Fruit fly (Drosophila melanogaster) whole organism, embryonic: ENCODE results near the gene mRpL27.
A peak's percentile ranks its signal among the peaks of the same experiment; 100 is the strongest.

Experiments used
- Abd-B ChIP-seq: fragments of 200-800 bp; sonication (Bioruptor generic); optimal IDR thresholded peaks from 2 replicates; lab custom pipeline; 2018; ENCODE audit warnings: missing biosample characterization, mild to moderate bottlenecking, missing genetic modification characterization, moderate library complexity
- Awh ChIP-seq: fragments of 200-800 bp; sonication (Bioruptor generic); IDR thresholded peaks from 2 replicates; pipeline ENCODE4, ENCODE4 v1.3.6; 2022; ENCODE audit warnings: missing biosample characterization, missing genetic modification characterization
- B-H2 ChIP-seq: fragments of 200-800 bp; sonication (Bioruptor generic); optimal IDR thresholded peaks from 2 replicates; lab custom pipeline; 2018; ENCODE audit warnings: missing biosample characterization, mild to moderate bottlenecking, missing genetic modification characterization
- Blimp-1 ChIP-seq: fragments of 200-800 bp; sonication (Bioruptor generic); optimal IDR thresholded peaks from 3 replicates; lab custom pipeline; 2018; ENCODE audit warnings: missing biosample characterization, missing genetic modification characterization, mild to moderate bottlenecking, moderate library complexity, missing genetic modification reagents
- CG10274 ChIP-seq: fragments of 200-800 bp; sonication (Bioruptor generic); optimal IDR thresholded peaks from 3 replicates; lab custom pipeline; 2017; ENCODE audit warnings: missing biosample characterization, mild to moderate bottlenecking, missing genetic modification characterization
- CG12071 ChIP-seq: fragments of 200-800 bp; sonication (Bioruptor generic); optimal IDR thresholded peaks from 3 replicates; lab custom pipeline; 2018; ENCODE audit warnings: missing biosample characterization, mild to moderate bottlenecking, missing genetic modification characterization
- CG13424 ChIP-seq: fragments of 200-800 bp; sonication (Bioruptor generic); optimal IDR thresholded peaks from 2 replicates; lab custom pipeline; 2019; ENCODE audit warnings: missing biosample characterization, mild to moderate bottlenecking, missing genetic modification characterization, moderate library complexity
- CG15011 ChIP-seq: fragments of 200-800 bp; sonication (Bioruptor generic); optimal IDR thresholded peaks from 3 replicates; lab custom pipeline; 2018; ENCODE audit warnings: missing biosample characterization, mild to moderate bottlenecking, missing genetic modification characterization
- CG15601 ChIP-seq: fragments of 200-800 bp; sonication (Bioruptor generic); optimal IDR thresholded peaks from 3 replicates; lab custom pipeline; 2019; ENCODE audit warnings: missing biosample characterization, mild to moderate bottlenecking, missing genetic modification characterization, moderate library complexity
- CG18011 ChIP-seq: fragments of 200-800 bp; sonication (Bioruptor generic); optimal IDR thresholded peaks from 2 replicates; lab custom pipeline; 2017; ENCODE audit warnings: missing biosample characterization, missing genetic modification characterization, mild to moderate bottlenecking, moderate library complexity, missing genotype
- CG1832 ChIP-seq: fragments of 200-800 bp; sonication (Bioruptor generic); optimal IDR thresholded peaks from 2 replicates; lab custom pipeline; 2017; ENCODE audit warnings: missing biosample characterization, mild to moderate bottlenecking, missing genetic modification characterization, inconsistent platforms
- CG2199 ChIP-seq: fragments of 200-800 bp; sonication (Bioruptor generic); IDR thresholded peaks from 3 replicates; pipeline ENCODE4 v1.3.6; 2022; ENCODE audit warnings: missing biosample characterization, missing genetic modification characterization
- CG3163 ChIP-seq: fragments of 200-800 bp; sonication (Bioruptor generic); optimal IDR thresholded peaks from 3 replicates; lab custom pipeline; 2016; ENCODE audit warnings: missing biosample characterization, missing genetic modification characterization
- CG33213 ChIP-seq: fragments of 200-800 bp; sonication (Bioruptor generic); optimal IDR thresholded peaks from 3 replicates; lab custom pipeline; 2016; ENCODE audit warnings: missing biosample characterization, missing genetic modification characterization
- CG34376 ChIP-seq: fragments of 200-800 bp; sonication (Bioruptor generic); optimal IDR thresholded peaks from 2 replicates; lab custom pipeline; 2018; ENCODE audit warnings: missing biosample characterization, mild to moderate bottlenecking, missing genetic modification characterization
- CG34422 ChIP-seq: fragments of 200-800 bp; sonication (Bioruptor generic); IDR thresholded peaks from 3 replicates; pipeline ENCODE4 v1.3.6; 2022; ENCODE audit warnings: missing biosample characterization, missing genetic modification characterization
- CG7556 ChIP-seq: fragments of 200-800 bp; sonication (Bioruptor generic); optimal IDR thresholded peaks from 2 replicates; lab custom pipeline; 2017; ENCODE audit warnings: missing biosample characterization, mild to moderate bottlenecking, missing genetic modification characterization
- CG7963 ChIP-seq: fragments of 200-800 bp; sonication (Bioruptor generic); IDR thresholded peaks from 3 replicates; pipeline ENCODE4 v1.3.6; 2022; ENCODE audit warnings: missing biosample characterization, missing genetic modification characterization; ENCODE audit not compliant: partially characterized antibody
- CG9215 ChIP-seq: fragments of 200-800 bp; sonication (Bioruptor generic); IDR thresholded peaks from 2 replicates; pipeline ENCODE4 v1.3.6; 2022; ENCODE audit warnings: missing biosample characterization, missing genetic modification characterization
- CG9817 ChIP-seq: fragments of 200-800 bp; sonication (Bioruptor generic); optimal IDR thresholded peaks from 2 replicates; lab custom pipeline; 2018; ENCODE audit warnings: missing biosample characterization, mild to moderate bottlenecking, missing genetic modification characterization, moderate library complexity
- D19A ChIP-seq: fragments of 200-800 bp; optimal IDR thresholded peaks from 3 replicates; lab custom pipeline; 2019; ENCODE audit warnings: missing biosample characterization, mild to moderate bottlenecking, missing genetic modification characterization, moderate library complexity
- Dad ChIP-seq: fragments of 200-800 bp; sonication (Bioruptor generic); optimal IDR thresholded peaks from 3 replicates; lab custom pipeline; 2016; ENCODE audit warnings: missing biosample characterization, missing genetic modification characterization
- Dek ChIP-seq: fragments of 200-800 bp; sonication (Bioruptor generic); optimal IDR thresholded peaks from 3 replicates; lab custom pipeline; 2019; ENCODE audit warnings: missing biosample characterization, mild to moderate bottlenecking, missing genetic modification characterization, moderate library complexity
- Ets65A ChIP-seq: fragments of 200-800 bp; sonication (Bioruptor generic); peaks from one replicate; lab custom pipeline; 2016; ENCODE audit warnings: missing biosample characterization, missing genetic modification characterization
- Fer3 ChIP-seq: fragments of 200-800 bp; sonication (Bioruptor generic); optimal IDR thresholded peaks from 2 replicates; lab custom pipeline; 2018; ENCODE audit warnings: missing biosample characterization, mild to moderate bottlenecking, missing genetic modification characterization, moderate library complexity
- HLH54F ChIP-seq: fragments of 200-800 bp; sonication (Bioruptor generic); optimal IDR thresholded peaks from 3 replicates; lab custom pipeline; 2016; ENCODE audit warnings: missing biosample characterization, missing genetic modification characterization
- Hand ChIP-seq: fragments of 200-800 bp; sonication (Bioruptor generic); optimal IDR thresholded peaks from 2 replicates; lab custom pipeline; 2017; ENCODE audit warnings: mild to moderate bottlenecking, missing biosample characterization, missing genetic modification reagents, missing genetic modification characterization
- PHDP ChIP-seq: fragments of 200-800 bp; sonication (Bioruptor generic); optimal IDR thresholded peaks from 3 replicates; lab custom pipeline; 2018; ENCODE audit warnings: missing biosample characterization, mild to moderate bottlenecking, missing genetic modification characterization, moderate library complexity
- Pdp1 ChIP-seq, 2 experiments: fragments of 200-800 bp; sonication (Bioruptor generic); optimal IDR thresholded peaks; 3 replicates each; lab custom pipeline; 2016; ENCODE audit warnings: missing biosample characterization in 2 of 2, missing genetic modification characterization in 2 of 2, mild to moderate bottlenecking in 1 of 2, moderate library complexity in 1 of 2
- Sox102F ChIP-seq: fragments of 200-800 bp; sonication (Bioruptor generic); optimal IDR thresholded peaks from 2 replicates; lab custom pipeline; 2018; ENCODE audit warnings: missing biosample characterization, mild to moderate bottlenecking, missing genetic modification characterization, moderate library complexity
- Ssrp ChIP-seq: fragments of 200-800 bp; sonication (Bioruptor generic); optimal IDR thresholded peaks from 2 replicates; lab custom pipeline; 2018; ENCODE audit warnings: missing biosample characterization, mild to moderate bottlenecking, missing genetic modification characterization, moderate library complexity
- chif ChIP-seq, 2 experiments: fragments of 200-800 bp; sonication (Bioruptor generic); optimal IDR thresholded peaks; 3 replicates each; lab custom pipeline; 2016; ENCODE audit warnings: missing biosample characterization in 2 of 2, missing genetic modification characterization in 2 of 2
- gcm2 ChIP-seq: fragments of 200-800 bp; sonication (Bioruptor generic); optimal IDR thresholded peaks from 2 replicates; lab custom pipeline; 2016; ENCODE audit warnings: missing biosample characterization, missing genetic modification characterization
- gsb ChIP-seq: fragments of 200-800 bp; sonication (Bioruptor generic); IDR thresholded peaks from 2 replicates; pipeline ENCODE4 v1.3.6; 2022; ENCODE audit warnings: missing biosample characterization, missing genetic modification characterization
- hkb ChIP-seq, 2 experiments: fragments of 200-800 bp in 1 of 2; fragments of >200 bp in 1 of 2; sonication (Bioruptor generic) in 1 of 2; IDR thresholded peaks in 1 of 2; optimal IDR thresholded peaks in 1 of 2; 2 replicates each; pipeline versions ENCODE4 v1.3.6 to Lab custom; 2017 to 2022; ENCODE audit warnings: missing biosample characterization in 1 of 2, missing genetic modification characterization in 1 of 2
- insv ChIP-seq, 2 experiments: fragments of 200-800 bp; sonication (Bioruptor generic); optimal IDR thresholded peaks; 3 replicates each; lab custom pipeline; 2016 to 2018; ENCODE audit warnings: missing biosample characterization in 2 of 2, missing genetic modification characterization in 2 of 2
- jigr1 ChIP-seq: fragments of 200-800 bp; sonication (Bioruptor generic); IDR thresholded peaks from 3 replicates; pipeline ENCODE4 v1.3.6; 2022; ENCODE audit warnings: missing biosample characterization, missing genetic modification characterization
- klu ChIP-seq: fragments of 200-800 bp; sonication (Bioruptor generic); IDR thresholded peaks from 2 replicates; pipeline ENCODE4 v1.3.6; 2022; ENCODE audit warnings: missing biosample characterization, missing genetic modification characterization
- lab ChIP-seq: fragments of 200-800 bp; sonication (Bioruptor generic); optimal IDR thresholded peaks from 3 replicates; lab custom pipeline; 2017; ENCODE audit warnings: missing biosample characterization, missing genetic modification characterization, mild to moderate bottlenecking, moderate library complexity, missing genetic modification reagents
- nerfin-1 ChIP-seq: fragments of 200-800 bp; sonication (Bioruptor generic); optimal IDR thresholded peaks from 3 replicates; lab custom pipeline; 2019; ENCODE audit warnings: missing biosample characterization, mild to moderate bottlenecking, missing genetic modification characterization, moderate library complexity
- odd ChIP-seq: fragments of 200-800 bp; sonication (Bioruptor generic); optimal IDR thresholded peaks from 2 replicates; lab custom pipeline; 2017; ENCODE audit warnings: missing biosample characterization, mild to moderate bottlenecking, missing genetic modification characterization
- pan ChIP-seq, 4 experiments: fragments of >200 bp in 3 of 4; fragments of 200-800 bp in 1 of 4; sonication (Bioruptor generic) in 1 of 4; optimal IDR thresholded peaks in 3 of 4; IDR thresholded peaks in 1 of 4; 2 replicates each; pipeline versions ENCODE4 v1.3.6 to Lab custom; 2017 to 2022; ENCODE audit warnings: missing biosample characterization in 2 of 4, missing genetic modification characterization in 2 of 4, mixed read lengths in 1 of 4
- prd ChIP-seq, 3 experiments: fragments of >200 bp in 2 of 3; fragments of 200-800 bp in 1 of 3; sonication (Bioruptor generic) in 1 of 3; optimal IDR thresholded peaks in 2 of 3; IDR thresholded peaks in 1 of 3; 2 replicates in 2 of 3; 3 replicates in 1 of 3; pipeline versions ENCODE4 v1.3.6 to Lab custom; 2017 to 2022; ENCODE audit warnings: missing biosample characterization in 1 of 3, missing genetic modification characterization in 1 of 3
- repo ChIP-seq: fragments of 200-800 bp; sonication (Bioruptor generic); optimal IDR thresholded peaks from 2 replicates; lab custom pipeline; 2016; ENCODE audit warnings: missing biosample characterization, missing genetic modification characterization
- seq ChIP-seq: fragments of 200-800 bp; sonication (Bioruptor generic); IDR thresholded peaks from 2 replicates; pipeline ENCODE4 v1.3.6; 2022; ENCODE audit warnings: missing biosample characterization, missing genetic modification characterization
- stc ChIP-seq: fragments of 200-800 bp; sonication (Bioruptor generic); IDR thresholded peaks from 2 replicates; pipeline ENCODE4 v1.3.6; 2022; ENCODE audit warnings: missing biosample characterization, missing genetic modification characterization
- tgo ChIP-seq: fragments of 200-800 bp; sonication (Bioruptor generic); IDR thresholded peaks from 3 replicates; pipeline ENCODE4 v1.3.6; 2022; ENCODE audit warnings: missing biosample characterization, missing genetic modification characterization
- trem ChIP-seq: fragments of 200-800 bp; optimal IDR thresholded peaks from 3 replicates; lab custom pipeline; 2019; ENCODE audit warnings: missing biosample characterization, mild to moderate bottlenecking, missing genetic modification characterization, moderate library complexity
- unpg ChIP-seq: fragments of 200-800 bp; sonication (Bioruptor generic); optimal IDR thresholded peaks from 3 replicates; lab custom pipeline; 2018; ENCODE audit warnings: missing biosample characterization, mild to moderate bottlenecking, missing genetic modification characterization, moderate library complexity

mRpL27 gene

dm6 chr2L:4475422-4475821 is 16.0 kb upstream of the mRpL27 start (continued):
- no peak for TF ChIP-seq jigr1 (GFP tag; lab: Robert Waterston, UW)
- no peak for TF ChIP-seq CG34422 (GFP tag; lab: Robert Waterston, UW)
- TF ChIP-seq unpg (GFP tag; lab: Kevin White, UChicago), result no peak
- TF ChIP-seq CG33213 (GFP tag; lab: Kevin White, UChicago), result no peak
- no peak for TF ChIP-seq PHDP (tag; lab: Kevin White, UChicago)
- no peak for TF ChIP-seq tgo (GFP tag; lab: Robert Waterston, UW)
- no peak for TF ChIP-seq chif (GFP tag; optimal IDR thresholded peaks at IDR 0.05; lab: Kevin White, UChicago)
- TF ChIP-seq nerfin-1 (tag; lab: Kevin White, UChicago), result no peak
- TF ChIP-seq insv (GFP tag; optimal IDR thresholded peaks at IDR 0.05; lab: Kevin White, UChicago), result no peak
- no peak for TF ChIP-seq Ets65A
- no peak for TF ChIP-seq CG10274
- no peak for TF ChIP-seq Ssrp (tag; lab: Kevin White, UChicago)
- TF ChIP-seq odd, result no peak
- TF ChIP-seq HLH54F (GFP tag; lab: Kevin White, UChicago), result no peak
- no peak for TF ChIP-seq Dad
- no peak for TF ChIP-seq hkb (optimal IDR thresholded peaks at IDR 0.05; lab: Kevin White, UChicago)
- no peak for TF ChIP-seq hkb (GFP tag; IDR thresholded peaks at IDR 0.05; lab: Robert Waterston, UW)
- no peak for TF ChIP-seq CG7963 (GFP tag; lab: Robert Waterston, UW)
- TF ChIP-seq CG34376 (GFP tag; lab: Kevin White, UChicago), result no peak
- TF ChIP-seq CG15011 (GFP tag; lab: Kevin White, UChicago), result no peak
- peak; percentile 24 for TF ChIP-seq Blimp-1
- no peak for TF ChIP-seq Sox102F (GFP tag; lab: Kevin White, UChicago)
- TF ChIP-seq CG12071 (GFP tag; lab: Kevin White, UChicago), result peak; percentile 27
- TF ChIP-seq klu (GFP tag; lab: Robert Waterston, UW), result no peak
- no peak for TF ChIP-seq trem (tag; lab: Kevin White, UChicago)
- no peak for TF ChIP-seq repo
- no peak for TF ChIP-seq Abd-B (GFP tag; lab: Kevin White, UChicago)
- no peak for TF ChIP-seq CG13424 (tag; lab: Kevin White, UChicago)
- no peak for TF ChIP-seq Hand (GFP tag; lab: Kevin White, UChicago)
- TF ChIP-seq seq (GFP tag; lab: Robert Waterston, UW), result no peak
- no peak for TF ChIP-seq Fer3 (tag; lab: Kevin White, UChicago)
- peak; percentile 15 for TF ChIP-seq CG15601 (tag; lab: Kevin White, UChicago)
- no peak for TF ChIP-seq prd (optimal IDR thresholded peaks at IDR 0.05; lab: Kevin White, UChicago)
- TF ChIP-seq prd (GFP tag; IDR thresholded peaks at IDR 0.05; lab: Robert Waterston, UW), result no peak
- TF ChIP-seq Pdp1 (GFP tag; optimal IDR thresholded peaks at IDR 0.05; lab: Kevin White, UChicago), result no peak
- TF ChIP-seq CG18011 (GFP tag; lab: Kevin White, UChicago), result no peak
- no peak for TF ChIP-seq pan (optimal IDR thresholded peaks at IDR 0.05; lab: Kevin White, UChicago)
- TF ChIP-seq pan (GFP tag; optimal IDR thresholded peaks at IDR 0.05 in 1 of 2, IDR thresholded peaks at IDR 0.05 in 1 of 2), result no peak
- TF ChIP-seq CG3163 (GFP tag; lab: Kevin White, UChicago), result no peak
- TF ChIP-seq B-H2 (GFP tag; lab: Kevin White, UChicago), result no peak
- no peak for TF ChIP-seq D19A (tag; lab: Kevin White, UChicago)
- TF ChIP-seq gsb (GFP tag; lab: Robert Waterston, UW), result no peak
- no peak for TF ChIP-seq stc (GFP tag; lab: Robert Waterston, UW)
- no peak for TF ChIP-seq CG9215
- no peak for TF ChIP-seq CG9817
- TF ChIP-seq Dek (tag; lab: Kevin White, UChicago), result no peak
- no peak for TF ChIP-seq gcm2
- no peak for TF ChIP-seq Awh (GFP tag; lab: Robert Waterston, UW)
- TF ChIP-seq CG2199 (GFP tag; lab: Robert Waterston, UW), result no peak
- TF ChIP-seq CG1832 (GFP tag; lab: Kevin White, UChicago), result no peak
- peak; percentile 15 for TF ChIP-seq lab (GFP tag; lab: Kevin White, UChicago)
- no peak for TF ChIP-seq CG7556
